Worm (Caenorhabditis elegans) whole organism, mixed stage, embryonic: ENCODE results near the gene sdz-28.

Experiments
- nhr-237 ChIP-seq: fragments of 150-350 bp; optimal IDR thresholded peaks from 2 replicates; lab custom pipeline; 2014; ENCODE audit warnings: missing biosample characterization, missing genetic modification characterization
- pha-4 ChIP-seq: fragments of 150-350 bp; optimal IDR thresholded peaks from 2 replicates; lab custom pipeline; 2018; ENCODE audit warnings: missing biosample characterization, missing genetic modification reagents, missing genetic modification characterization

DNA sequence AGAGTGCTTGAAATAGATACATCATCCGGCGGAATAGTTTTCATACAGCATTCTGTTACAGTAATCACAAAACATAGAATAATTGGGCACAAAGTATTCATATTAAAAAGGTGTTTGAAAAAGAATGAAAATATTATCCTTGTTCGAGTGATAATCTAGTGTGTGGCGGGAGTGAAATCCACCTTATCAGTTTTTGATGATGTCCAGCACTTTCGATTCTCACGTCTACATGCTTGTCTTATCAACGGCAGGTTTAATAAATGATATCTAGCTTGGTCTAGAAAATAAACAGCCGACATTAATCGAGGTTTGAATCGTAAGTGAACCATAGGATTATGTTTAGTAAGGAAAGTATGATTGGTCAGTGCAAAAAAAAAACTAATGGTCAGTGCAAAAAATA lies 20.9 kb upstream of the sdz-28 start, which contains the start of gene R52.5:
- no peak for TF ChIP-seq pha-4 (tag; lab: Kevin White, UChicago)
- no peak for TF ChIP-seq nhr-237 (tag; lab: Kevin White, UChicago)
